Worm (Caenorhabditis elegans): ENCODE results near the gene kel-10.

kel-10 gene

ce11 chrIII:10096525-10096972 lies 4.7 kb downstream of the kel-10 start (continued):
- TF ChIP-seq jun-1 (tag; optimal IDR thresholded peaks at IDR 0.05) = peak; percentile 90
- TF ChIP-seq ceh-28 (tag; optimal IDR thresholded peaks at IDR 0.05) = peak; percentile 95
- TF ChIP-seq lin-15B (tag; optimal IDR thresholded peaks at IDR 0.05) = peak; percentile 76
- TF ChIP-seq fkh-10 (GFP tag; optimal IDR thresholded peaks at IDR 0.05) = no peak
- peak; percentile 54 for TF ChIP-seq elt-1 (tag; optimal IDR thresholded peaks at IDR 0.05)
- TF ChIP-seq R02D3.7 (tag; optimal IDR thresholded peaks at IDR 0.05) = peak; percentile 77
- no peak for TF ChIP-seq nhr-28 (tag; optimal IDR thresholded peaks at IDR 0.05)
- no peak for TF ChIP-seq ZK546.5 (tag; optimal IDR thresholded peaks at IDR 0.05)
- TF ChIP-seq unc-62 (GFP tag; optimal IDR thresholded peaks at IDR 0.05) = peak; percentile 96

ce11 chrIII:10095377-10095776 lies 5.9 kb downstream of the kel-10 start:
- TF ChIP-seq snpc-4 (tag; optimal IDR thresholded peaks at IDR 0.05) (no peak), egl-27 (tag; optimal IDR thresholded peaks at IDR 0.05) (no peak), lsy-12 (tag; optimal IDR thresholded peaks at IDR 0.05) (no peak), pha-4 (tag; optimal IDR thresholded peaks at IDR 0.05) (peak; percentile 47), elt-2 (tag; optimal IDR thresholded peaks at IDR 0.05) (peak; percentile 33), ama-1 (optimal IDR thresholded peaks at IDR 0.05) (peak; percentile 52), eor-1 (tag; optimal IDR thresholded peaks at IDR 0.05) (no peak), ceh-9 (tag; optimal IDR thresholded peaks at IDR 0.05) (no peak), fkh-10 (GFP tag; optimal IDR thresholded peaks at IDR 0.05) (no peak), nfya-1 (tag; optimal IDR thresholded peaks at IDR 0.05; ENCODE audit: insufficient read depth) (peak; percentile 34)

DNA sequence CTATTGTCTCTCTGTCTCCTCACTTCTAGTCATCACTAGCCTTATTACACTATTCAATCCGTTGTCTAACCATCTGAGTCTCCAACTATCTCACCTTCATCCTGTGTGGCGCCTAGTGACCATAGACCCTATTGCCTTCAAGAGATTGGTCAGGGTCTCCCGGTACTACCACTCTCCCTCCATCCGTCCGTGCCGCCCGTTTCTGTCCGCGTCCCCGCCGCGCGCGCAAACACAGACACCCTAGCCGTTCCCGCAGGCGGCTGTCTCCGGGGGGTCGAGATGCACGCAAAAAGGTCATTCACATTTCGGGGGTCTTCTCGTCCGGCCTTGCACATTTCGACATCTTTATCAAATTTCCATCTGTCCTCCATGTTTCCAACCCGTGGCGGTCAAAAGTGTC lies 6.7 kb downstream of the kel-10 start:
- TF ChIP-seq nhr-11 (tag; optimal IDR thresholded peaks at IDR 0.05) = no peak
- peak; percentile 51 for TF ChIP-seq lin-15B (tag; optimal IDR thresholded peaks at IDR 0.05)
- peak; percentile 50 for TF ChIP-seq lin-39 (tag; optimal IDR thresholded peaks at IDR 0.05)
- TF ChIP-seq elt-2 (tag; optimal IDR thresholded peaks at IDR 0.05) = no peak
- no peak for TF ChIP-seq skn-1 (tag; optimal IDR thresholded peaks at IDR 0.05)
- no peak for TF ChIP-seq nhr-12 (tag; optimal IDR thresholded peaks at IDR 0.05)
- TF ChIP-seq nfya-1 (tag; optimal IDR thresholded peaks at IDR 0.05; ENCODE audit: insufficient read depth) = peak; percentile 93
- peak; percentile 63 for TF ChIP-seq nhr-43 (tag; optimal IDR thresholded peaks at IDR 0.05; ENCODE audit: poor library complexity, severe bottlenecking)
- TF ChIP-seq lsy-12 (tag; optimal IDR thresholded peaks at IDR 0.05) = peak; percentile 52
- no peak for TF ChIP-seq jun-1 (tag; optimal IDR thresholded peaks at IDR 0.05)
- TF ChIP-seq ceh-28 (tag; optimal IDR thresholded peaks at IDR 0.05) = no peak
- TF ChIP-seq ceh-82 (tag; optimal IDR thresholded peaks at IDR 0.05) = no peak
- no peak for TF ChIP-seq sea-2 (GFP tag; optimal IDR thresholded peaks at IDR 0.05)
- peak; percentile 11 for TF ChIP-seq tbx-2 (tag; optimal IDR thresholded peaks at IDR 0.05)
- TF ChIP-seq nhr-25 (tag; optimal IDR thresholded peaks at IDR 0.05) = peak; percentile 86
- TF ChIP-seq egl-5 (tag; optimal IDR thresholded peaks at IDR 0.05) = peak; percentile 6
- peak; percentile 55 for TF ChIP-seq nhr-23 (tag; optimal IDR thresholded peaks at IDR 0.05)
- no peak for TF ChIP-seq ama-1 (optimal IDR thresholded peaks at IDR 0.05)

DNA sequence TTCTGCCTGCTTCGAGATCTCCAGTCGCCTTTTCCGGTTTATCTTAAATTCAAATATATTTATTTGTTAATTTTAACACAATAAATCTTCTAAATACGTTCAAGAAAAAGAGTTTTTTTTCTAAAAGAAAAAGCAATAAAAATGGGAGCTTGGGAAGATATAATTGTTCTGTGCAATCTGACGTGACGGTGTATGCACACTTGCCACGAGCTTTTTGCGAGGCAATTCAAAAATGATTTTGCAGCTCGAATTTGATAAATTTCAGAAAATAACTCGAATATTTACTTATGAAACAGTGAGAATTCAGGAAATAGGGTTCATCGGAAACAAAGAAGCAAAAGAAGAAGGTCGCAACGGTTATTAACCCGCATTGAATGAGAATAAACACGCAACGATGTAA lies 8.2 kb downstream of the kel-10 start:
- TF ChIP-seq R02D3.7 (tag; optimal IDR thresholded peaks at IDR 0.05) (no peak), elt-1 (tag; optimal IDR thresholded peaks at IDR 0.05) (no peak), elt-2 (tag; optimal IDR thresholded peaks at IDR 0.05) (no peak), unc-62 (GFP tag; optimal IDR thresholded peaks at IDR 0.05) (no peak), ceh-82 (tag; optimal IDR thresholded peaks at IDR 0.05) (no peak), nhr-12 (tag; optimal IDR thresholded peaks at IDR 0.05) (no peak), daf-12 (tag; optimal IDR thresholded peaks at IDR 0.05) (no peak), tbx-2 (tag; optimal IDR thresholded peaks at IDR 0.05) (no peak), fkh-2 (tag; optimal IDR thresholded peaks at IDR 0.05) (no peak), pha-4 (tag; optimal IDR thresholded peaks at IDR 0.05) (peak; percentile 43), nfya-1 (tag; optimal IDR thresholded peaks at IDR 0.05; ENCODE audit: insufficient read depth) (peak; percentile 22), snpc-4 (tag; optimal IDR thresholded peaks at IDR 0.05) (no peak), ceh-28 (tag; optimal IDR thresholded peaks at IDR 0.05) (no peak), lin-15B (tag; optimal IDR thresholded peaks at IDR 0.05) (peak; percentile 12), nhr-25 (tag; optimal IDR thresholded peaks at IDR 0.05) (no peak), jun-1 (tag; optimal IDR thresholded peaks at IDR 0.05) (no peak), fos-1 (tag; optimal IDR thresholded peaks at IDR 0.05) (no peak), eor-1 (tag; optimal IDR thresholded peaks at IDR 0.05) (no peak), zag-1 (tag; optimal IDR thresholded peaks at IDR 0.05) (no peak), nhr-43 (tag; optimal IDR thresholded peaks at IDR 0.05; ENCODE audit: poor library complexity, severe bottlenecking) (no peak), lsy-12 (tag; optimal IDR thresholded peaks at IDR 0.05) (peak; percentile 30), nhr-76 (tag; optimal IDR thresholded peaks at IDR 0.05) (no peak), fkh-10 (GFP tag; optimal IDR thresholded peaks at IDR 0.05) (no peak), skn-1 (tag; optimal IDR thresholded peaks at IDR 0.05) (no peak)

Data from whole organism, L3 larva.